Fruit fly (Drosophila melanogaster) S2 (cell line): ENCODE measurements around the gene CG6650.

Experiments used
- CG8478 ChIP-seq: fragments of >200 bp; optimal IDR thresholded peaks from 2 replicates; lab custom pipeline; 2018
- CTCF ChIP-seq, 2 experiments: fragments of >200 bp; optimal IDR thresholded peaks; 2 replicates each; lab custom pipeline; 2018

CG6650 gene

DNA sequence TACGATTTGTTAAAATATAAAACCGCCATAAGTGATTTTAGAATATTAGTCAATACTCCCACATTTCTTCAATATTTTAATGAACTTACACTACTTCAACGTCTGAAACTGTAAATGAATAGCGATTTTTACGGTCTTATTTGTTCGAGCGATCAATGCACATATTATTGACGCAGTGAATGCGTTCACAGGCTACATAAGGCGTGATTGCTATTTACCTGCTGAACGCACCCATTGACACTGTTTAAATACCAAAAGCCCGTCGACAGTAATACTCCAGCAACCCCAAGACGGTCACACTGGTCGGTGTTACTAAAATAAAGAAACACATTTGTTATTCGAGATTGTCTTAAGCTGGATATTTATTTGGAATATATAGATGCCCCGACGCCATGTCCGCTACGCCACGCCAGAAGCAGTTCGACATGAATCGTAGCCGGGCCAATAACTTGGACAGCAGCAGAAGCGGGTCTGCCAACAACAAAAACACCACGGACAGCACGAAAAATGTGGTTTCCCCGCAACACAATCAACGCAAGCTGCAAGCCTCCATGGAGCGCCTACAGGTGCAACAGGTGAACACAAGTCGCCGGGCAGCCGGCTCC is 19.8 kb downstream of the CG6650 start, which contains the start of gene CG6833:
TSS of gene CG6833 (plus strand) at position 263 of the 605 bp plus-strand sequence.
- TF ChIP-seq CTCF (optimal IDR thresholded peaks at IDR 0.05; lab: Kevin White, UChicago) (no peak), CG8478 (lab: Kevin White, UChicago) (no peak)

DNA sequence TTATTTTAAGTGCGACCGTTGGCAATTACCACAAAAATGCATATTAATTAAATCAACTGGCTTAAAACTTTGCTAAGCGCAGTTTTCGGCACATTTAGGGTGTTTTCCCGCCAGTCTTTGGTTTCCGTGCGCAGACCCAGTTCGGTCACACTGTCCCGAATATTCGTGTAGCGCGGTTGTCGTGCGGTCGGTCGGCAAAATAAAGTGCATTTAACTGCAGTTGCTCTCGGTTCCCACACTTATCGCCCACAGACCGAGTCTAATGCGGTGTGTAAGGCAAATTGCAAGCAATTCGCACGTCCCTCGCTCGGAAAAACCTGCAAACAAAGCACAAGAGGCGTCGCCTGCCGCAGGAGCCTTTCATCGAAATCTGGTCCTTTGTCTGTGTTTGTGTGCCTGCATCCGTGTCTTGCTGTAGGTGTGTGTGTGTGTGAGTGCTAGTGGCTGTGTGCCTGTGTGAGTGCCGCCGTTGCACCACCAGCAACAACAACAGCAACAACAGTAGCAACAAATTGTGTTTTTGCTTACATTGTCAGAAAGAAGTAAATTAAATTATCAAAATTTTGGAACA is 21.9 kb downstream of the CG6650 start, which contains the start of the genes CG13484 and Frl:
TSS of gene CG13484 (minus strand) at position 7 of the 571 bp plus-strand sequence.
TSS of gene Frl (plus strand) at position 143 of the 571 bp plus-strand sequence.
- no peak for TF ChIP-seq CG8478 (lab: Kevin White, UChicago)
- peak; percentile 12 to 37 for TF ChIP-seq CTCF (optimal IDR thresholded peaks at IDR 0.05; lab: Kevin White, UChicago)

- no peak for TF ChIP-seq CG8478 (lab: Kevin White, UChicago)
Measured at dm6 chr3L:14053806-14054205, 22.6 kb downstream of the CG6650 start.

DNA sequence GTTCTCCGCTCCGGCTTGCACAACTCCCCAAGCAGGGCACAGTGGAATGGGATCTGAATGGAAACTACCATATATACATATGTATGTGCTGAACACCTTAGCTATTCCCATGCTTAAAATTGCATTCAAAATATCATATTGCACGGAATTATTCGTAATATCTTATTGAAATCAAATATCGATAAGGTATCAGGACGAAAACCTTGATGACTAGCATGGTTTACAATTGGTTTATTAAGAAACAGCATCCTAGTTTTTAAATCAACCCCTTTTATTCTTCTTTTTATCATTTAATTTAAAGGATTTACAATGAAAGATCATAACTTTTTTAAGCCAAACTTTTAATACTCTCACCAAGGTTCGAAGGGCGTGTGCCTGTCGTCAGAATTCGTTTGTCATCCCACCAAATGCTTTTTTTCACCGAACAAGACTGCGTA is 24.0 kb downstream of the CG6650 start:
- TF ChIP-seq CTCF (optimal IDR thresholded peaks at IDR 0.05; lab: Kevin White, UChicago) (no peak), CG8478 (lab: Kevin White, UChicago) (no peak)

- no peak for TF ChIP-seq CTCF (optimal IDR thresholded peaks at IDR 0.05; lab: Kevin White, UChicago)
- no peak for TF ChIP-seq CG8478 (lab: Kevin White, UChicago)
Measured at dm6 chr3L:14055815-14056516, 24.7 kb downstream of the CG6650 start.

dm6 chr3L:14056816-14057215 is 25.6 kb downstream of the CG6650 start:
- no peak for TF ChIP-seq CTCF (optimal IDR thresholded peaks at IDR 0.05; lab: Kevin White, UChicago)
- TF ChIP-seq CG8478 (lab: Kevin White, UChicago) = no peak

DNA sequence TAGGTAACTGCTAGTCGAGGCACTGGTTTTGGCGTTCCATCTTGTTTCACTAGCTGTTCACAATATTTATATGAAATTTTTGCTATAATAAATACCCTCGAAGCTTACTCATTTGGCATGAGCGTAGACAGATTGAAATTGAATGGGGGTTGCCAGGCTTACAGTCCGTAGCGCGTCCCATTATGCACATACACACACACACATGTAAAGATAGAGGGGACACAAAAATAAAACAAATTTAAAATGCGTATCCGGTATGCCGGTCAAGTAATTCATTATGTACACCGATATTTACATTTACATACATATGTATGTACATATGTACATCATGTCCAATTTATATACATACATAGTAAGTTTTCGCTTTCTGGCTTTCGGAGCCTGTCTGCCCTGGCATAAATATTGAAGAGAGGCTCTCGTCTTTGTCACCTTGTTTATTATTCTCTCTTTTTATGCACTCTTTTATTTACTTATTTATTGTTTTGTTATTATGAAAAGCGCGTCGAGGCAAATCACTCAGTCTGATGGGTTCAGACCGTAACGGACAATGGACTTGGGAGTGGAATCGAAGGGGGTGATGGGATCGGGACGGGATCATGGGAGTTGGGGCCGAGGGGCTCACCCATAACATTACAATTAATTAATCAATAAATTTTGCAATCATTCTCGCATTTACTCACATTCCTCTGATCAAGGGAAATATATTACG is 28.2 kb downstream of the CG6650 start:
- TF ChIP-seq CTCF (optimal IDR thresholded peaks at IDR 0.05; lab: Kevin White, UChicago) (no peak), CG8478 (lab: Kevin White, UChicago) (no peak)

DNA sequence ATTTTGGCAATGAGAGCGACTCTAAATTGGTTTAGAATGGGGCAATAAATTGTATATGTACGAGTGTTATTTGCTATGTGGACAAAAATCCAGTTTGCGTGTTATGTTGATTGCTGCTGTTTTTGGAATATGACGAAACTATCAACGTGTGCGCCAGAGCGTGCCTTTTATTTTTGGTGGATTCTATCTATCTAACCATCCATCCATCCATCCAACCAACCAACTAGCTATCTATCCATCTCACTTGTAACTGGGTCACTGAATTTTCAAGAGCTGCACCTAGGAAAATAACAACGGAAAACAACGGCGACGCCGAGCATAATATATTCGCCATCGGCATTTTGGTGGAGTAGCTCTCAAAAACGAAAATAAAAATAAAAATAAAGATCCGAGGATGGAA is 31.5 kb downstream of the CG6650 start:
- TF ChIP-seq CTCF (optimal IDR thresholded peaks at IDR 0.05; lab: Kevin White, UChicago) (no peak), CG8478 (lab: Kevin White, UChicago) (no peak)

- TF ChIP-seq CG8478 (lab: Kevin White, UChicago) = no peak
- no peak for TF ChIP-seq CTCF (optimal IDR thresholded peaks at IDR 0.05; lab: Kevin White, UChicago)
Measured at dm6 chr3L:14063241-14064064, 32.2 kb downstream of the CG6650 start.

DNA sequence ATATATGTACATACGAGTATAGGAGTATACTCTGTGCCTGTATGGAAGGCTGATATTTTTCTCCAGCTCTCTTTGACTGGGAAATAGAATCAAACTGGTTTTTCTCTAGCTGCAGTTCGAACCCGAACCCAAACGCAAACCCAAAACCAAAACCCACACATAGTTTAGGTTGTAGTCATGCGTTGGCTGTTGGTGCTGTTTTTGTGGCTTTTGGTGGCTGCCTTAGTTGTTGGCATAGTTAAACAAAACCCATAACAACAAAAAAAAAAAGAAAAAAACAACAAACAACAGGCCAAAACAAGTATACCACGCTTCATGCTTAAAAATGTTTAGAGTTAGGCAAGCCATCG is 32.8 kb downstream of the CG6650 start:
- TF ChIP-seq CG8478 (lab: Kevin White, UChicago) (no peak), CTCF (optimal IDR thresholded peaks at IDR 0.05; lab: Kevin White, UChicago) (no peak)

dm6 chr3L:14071621-14072020 is 40.4 kb downstream of the CG6650 start, which contains the start of gene Pex1:
TSS of gene Pex1 (plus strand) at chr3L:14071892.
- TF ChIP-seq CG8478 (lab: Kevin White, UChicago) = no peak
- peak in 1 of 2 experiments; percentile 17 for TF ChIP-seq CTCF (optimal IDR thresholded peaks at IDR 0.05; lab: Kevin White, UChicago)

dm6 chr3L:14075472-14075871 is 44.2 kb downstream of the CG6650 start, which contains the start of gene btl:
TSS of gene btl (plus strand) at chr3L:14075772.
- TF ChIP-seq CG8478 (lab: Kevin White, UChicago) = no peak
- TF ChIP-seq CTCF (optimal IDR thresholded peaks at IDR 0.05; lab: Kevin White, UChicago) = no peak

DNA sequence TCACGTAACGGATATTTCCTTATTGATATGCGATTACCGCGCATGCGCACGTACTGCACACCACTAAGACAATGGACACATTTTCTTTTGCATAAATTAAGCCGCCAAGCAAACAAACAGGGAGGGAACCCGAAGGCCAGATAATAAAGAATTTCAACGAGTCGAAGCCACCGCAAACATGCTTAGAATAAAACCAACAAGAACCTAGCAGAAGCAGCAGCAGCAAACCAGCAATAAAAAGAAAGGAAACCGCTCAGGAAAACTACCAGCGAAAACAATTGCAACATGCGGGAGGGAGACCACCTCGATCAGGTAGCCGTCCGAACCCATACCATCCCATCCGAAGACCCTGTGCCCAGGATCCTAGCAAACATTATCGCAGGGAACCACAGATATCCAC is 45.3 kb downstream of the CG6650 start:
- no peak for TF ChIP-seq CG8478 (lab: Kevin White, UChicago)

DNA sequence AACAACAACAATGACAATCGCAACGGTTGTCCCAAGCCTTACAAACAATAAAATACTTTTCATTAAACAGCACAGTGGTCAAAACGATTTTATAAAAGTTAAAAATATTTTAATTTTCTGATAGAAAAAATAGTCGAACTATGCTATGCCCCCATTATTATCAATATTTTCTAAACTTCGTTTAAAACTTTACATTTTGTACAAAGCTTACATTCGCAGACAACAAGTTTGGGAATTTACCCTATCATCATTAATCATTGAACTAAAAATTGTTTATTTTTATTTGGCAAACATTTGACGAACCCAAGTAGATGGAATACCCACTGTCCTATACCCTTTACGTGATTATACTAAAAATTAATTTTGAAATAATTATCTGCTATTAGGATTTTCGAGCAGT is 47.0 kb downstream of the CG6650 start:
- TF ChIP-seq CTCF (optimal IDR thresholded peaks at IDR 0.05; lab: Kevin White, UChicago) (no peak), CG8478 (lab: Kevin White, UChicago) (no peak)
